Fruit fly (Drosophila melanogaster) whole organism, adult: Measurements from ENCODE around the gene CG33169.

Experiments used
- CG14711 ChIP-seq: fragments of 200-800 bp; sonication (Bioruptor generic); optimal IDR thresholded peaks from 2 replicates; lab custom pipeline; 2018; ENCODE audit warnings: missing biosample characterization, mild to moderate bottlenecking, missing genetic modification characterization, moderate library complexity
- CG1620 ChIP-seq: fragments of 200-800 bp; sonication (Bioruptor generic); optimal IDR thresholded peaks from 2 replicates; lab custom pipeline; 2016; ENCODE audit warnings: missing biosample characterization, missing genetic modification characterization
- CG7101 ChIP-seq: fragments of 200-800 bp; sonication (Bioruptor generic); optimal IDR thresholded peaks from 2 replicates; lab custom pipeline; 2018; ENCODE audit warnings: missing biosample characterization, mild to moderate bottlenecking, missing genetic modification characterization, moderate library complexity
- Hr96 ChIP-seq: fragments of 200-800 bp; sonication (Bioruptor generic); optimal IDR thresholded peaks from 2 replicates; lab custom pipeline; 2016; ENCODE audit warnings: missing biosample characterization, missing genetic modification characterization
- Mnt ChIP-seq: fragments of 200-800 bp; sonication (Bioruptor generic); optimal IDR thresholded peaks from 2 replicates; lab custom pipeline; 2016; ENCODE audit warnings: missing biosample characterization, mild to moderate bottlenecking, missing genetic modification characterization
- bab1 ChIP-seq: fragments of 200-800 bp; sonication (Bioruptor generic); optimal IDR thresholded peaks from 3 replicates; lab custom pipeline; 2019; ENCODE audit warnings: missing biosample characterization, mild to moderate bottlenecking, missing genetic modification characterization, moderate library complexity
- cic ChIP-seq: fragments of 200-800 bp; sonication (Bioruptor generic); optimal IDR thresholded peaks from 2 replicates; lab custom pipeline; 2017; ENCODE audit warnings: missing biosample characterization, mild to moderate bottlenecking, missing genetic modification characterization, moderate library complexity
- kay ChIP-seq: fragments of 200-800 bp; sonication (Bioruptor generic); peaks from one replicate; lab custom pipeline; 2016; ENCODE audit warnings: missing biosample characterization, missing genetic modification characterization, borderline replicate concordance
- tj ChIP-seq: fragments of 200-800 bp; sonication (Bioruptor generic); optimal IDR thresholded peaks from 3 replicates; lab custom pipeline; 2017; ENCODE audit warnings: missing biosample characterization, mild to moderate bottlenecking, missing genetic modification characterization, moderate library complexity

dm6 chr3L:22887677-22888076 is 24.0 kb downstream of the CG33169 start:
- no peak for TF ChIP-seq cic (GFP tag; lab: Kevin White, UChicago)
- no peak for TF ChIP-seq kay (GFP tag; lab: Kevin White, UChicago)
- no peak for TF ChIP-seq CG14711 (tag; lab: Kevin White, UChicago)
- TF ChIP-seq bab1 (GFP tag; lab: Kevin White, UChicago) = no peak
- no peak for TF ChIP-seq Hr96
- no peak for TF ChIP-seq CG7101
- TF ChIP-seq CG1620 = no peak
- no peak for TF ChIP-seq Mnt (GFP tag; lab: Kevin White, UChicago)
- no peak for TF ChIP-seq tj (GFP tag; lab: Kevin White, UChicago)
